Worm (Caenorhabditis elegans) whole organism, late embryonic: ENCODE measurements around the gene nhr-152.

Source experiments
- ceh-30 ChIP-seq: fragments of 150-350 bp; optimal IDR thresholded peaks from 2 replicates; lab custom pipeline; 2014; ENCODE audit warnings: missing biosample characterization, missing genetic modification characterization
- ceh-6 ChIP-seq: fragments of 200-800 bp; sonication (Bioruptor generic); optimal IDR thresholded peaks from 2 replicates; lab custom pipeline; 2018; ENCODE audit warnings: mild to moderate bottlenecking, missing genetic modification characterization, missing compliant biosample characterization
- ceh-9 ChIP-seq: sonication (generic microtip); optimal IDR thresholded peaks from 2 replicates; lab custom pipeline; 2016; ENCODE audit warnings: mild to moderate bottlenecking, missing genetic modification characterization, inconsistent platforms, missing compliant biosample characterization
- fkh-10 ChIP-seq: fragments of 150-350 bp; optimal IDR thresholded peaks from 2 replicates; lab custom pipeline; 2014; ENCODE audit warnings: missing biosample characterization, missing genetic modification reagents, missing genetic modification characterization
- nhr-11 ChIP-seq: fragments of 150-350 bp; optimal IDR thresholded peaks from 2 replicates; lab custom pipeline; 2014; ENCODE audit warnings: missing biosample characterization, missing genetic modification characterization
- sox-4 ChIP-seq: sonication (generic microtip); optimal IDR thresholded peaks from 2 replicates; lab custom pipeline; 2017; ENCODE audit warnings: mild to moderate bottlenecking, missing genetic modification characterization, inconsistent platforms, missing compliant biosample characterization

DNA sequence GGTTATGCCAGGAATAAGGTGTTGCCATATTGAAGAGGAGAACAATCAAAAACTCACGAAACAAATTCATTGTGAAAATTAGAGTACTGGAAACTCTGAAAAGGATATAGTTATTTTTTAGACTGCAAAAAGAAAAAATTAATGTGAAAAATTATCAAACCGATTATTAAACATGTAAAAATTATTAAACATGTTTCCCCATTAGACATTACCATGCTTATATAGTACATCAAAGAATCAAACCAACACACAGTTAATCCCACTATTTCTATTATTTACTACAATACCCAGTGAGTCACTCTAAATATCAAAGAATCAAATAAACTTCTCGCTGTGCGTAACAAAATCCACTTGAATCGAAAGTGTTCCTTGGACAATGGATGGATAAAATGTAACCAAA lies 26.9 kb downstream of the nhr-152 start, which contains the start of gene ZK105.13:
- no peak for TF ChIP-seq ceh-6 (GFP tag; lab: Kevin White, UChicago)
- TF ChIP-seq sox-4 (tag; lab: Kevin White, UChicago) = no peak
- TF ChIP-seq fkh-10 = no peak
- TF ChIP-seq ceh-30 (tag; lab: Kevin White, UChicago) = no peak
- no peak for TF ChIP-seq ceh-9 (tag; lab: Kevin White, UChicago)
- TF ChIP-seq nhr-11 (tag; lab: Kevin White, UChicago) = no peak
